Worm (Caenorhabditis elegans) whole organism, midembryonic: ENCODE data around the gene gphr-2.

Source experiments
- T22C8.4 ChIP-seq: fragments of 200-800 bp; sonication (Bioruptor generic); IDR thresholded peaks from 2 replicates; pipeline ENCODE4 v1.3.6; 2022; ENCODE audit warnings: missing genetic modification characterization, missing compliant biosample characterization
- cog-1 ChIP-seq: sonication (generic microtip); optimal IDR thresholded peaks from 2 replicates; lab custom pipeline; 2016; ENCODE audit warnings: missing genetic modification characterization, missing compliant biosample characterization
- flt-1 ChIP-seq: fragments of 200-800 bp; sonication (Bioruptor generic); IDR thresholded peaks from 2 replicates; pipeline ENCODE4 v1.3.6; 2022; ENCODE audit warnings: missing genetic modification characterization, missing compliant biosample characterization
- klf-2 ChIP-seq: fragments of 200-800 bp; sonication (Bioruptor generic); conservative IDR thresholded peaks from 2 replicates; pipeline ENCODE4 v1.3.6; 2022; ENCODE audit warnings: missing genetic modification reagents, missing genetic modification characterization, missing compliant biosample characterization
- tab-1 ChIP-seq: fragments of 200-800 bp; sonication (Bioruptor generic); IDR thresholded peaks from 2 replicates; pipeline ENCODE4 v1.3.6; 2022; ENCODE audit warnings: missing genetic modification characterization, missing compliant biosample characterization
- ztf-23 ChIP-seq: fragments of 200-800 bp; sonication (Bioruptor generic); IDR thresholded peaks from 2 replicates; pipeline ENCODE4 v1.3.6; 2022; ENCODE audit warnings: missing genetic modification reagents, missing genetic modification characterization, missing compliant biosample characterization
- ztf-29 ChIP-seq: fragments of 200-800 bp; sonication (Bioruptor generic); IDR thresholded peaks from 2 replicates; pipeline ENCODE4 v1.3.6; 2022; ENCODE audit warnings: missing genetic modification reagents, missing genetic modification characterization, missing compliant biosample characterization

ce11 chrX:14292632-14293031 lies 14.9 kb downstream of the gphr-2 start:
- TF ChIP-seq tab-1 = no peak
- TF ChIP-seq flt-1 = no peak
- TF ChIP-seq T22C8.4 (GFP tag; lab: Robert Waterston, UW) = no peak
- TF ChIP-seq klf-2 = no peak
- TF ChIP-seq cog-1 (tag; lab: Kevin White, UChicago) = no peak
- no peak for TF ChIP-seq ztf-29 (GFP tag; lab: Robert Waterston, UW)
- no peak for TF ChIP-seq ztf-23 (GFP tag; lab: Robert Waterston, UW)
